Worm (Caenorhabditis elegans): ENCODE measurements around the gene pitr-3.

ce11 chrV:9132043-9132442 is 9.2 kb downstream of the pitr-3 start, which contains the start of gene F21C10.1:
- TF ChIP-seq him-1 (tag; optimal IDR thresholded peaks at IDR 0.05) (no peak), W03F9.2 (tag; optimal IDR thresholded peaks at IDR 0.05) (no peak), dao-5 (tag; optimal IDR thresholded peaks at IDR 0.05) (no peak)
